Worm (Caenorhabditis elegans): ENCODE measurements around the gene C04B4.6.

The C04B4.6 gene

DNA sequence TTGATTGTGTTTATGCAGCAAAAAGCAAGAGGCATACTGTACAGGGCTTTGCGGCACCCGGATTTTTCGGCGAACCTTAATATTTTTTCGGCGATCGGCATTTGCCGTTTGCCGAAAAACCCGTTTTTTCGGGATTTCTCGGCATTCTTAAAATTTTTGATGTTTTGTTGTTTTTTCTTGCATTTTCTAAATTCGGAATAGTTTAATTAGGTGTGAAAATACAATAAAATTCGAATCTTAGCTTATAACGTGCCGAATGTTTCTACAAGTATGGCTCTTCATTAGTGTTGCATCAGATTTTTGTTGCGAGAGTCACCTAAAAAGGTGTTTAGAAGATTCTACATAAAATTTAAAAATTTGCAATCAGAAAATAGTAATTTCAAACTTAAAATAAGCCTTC, at the start of gene C04B4.6:
Gene C04B4.6, minus strand, starts transcription at position 101 of the 400 bp plus-strand sequence.
- TF ChIP-seq ces-1 (GFP tag; optimal IDR thresholded peaks at IDR 0.05) (no peak), sem-2 (GFP tag; optimal IDR thresholded peaks at IDR 0.05) (no peak), drap-1 (GFP tag; optimal IDR thresholded peaks at IDR 0.05) (no peak), cnd-1 (tag; optimal IDR thresholded peaks at IDR 0.05) (no peak), sptf-1 (tag; optimal IDR thresholded peaks at IDR 0.05) (no peak), M03D4.4 (tag; optimal IDR thresholded peaks at IDR 0.05) (no peak), unc-39 (tag; optimal IDR thresholded peaks at IDR 0.05) (no peak), mab-5 (tag; optimal IDR thresholded peaks at IDR 0.05) (no peak), nhr-28 (tag; optimal IDR thresholded peaks at IDR 0.05) (no peak), nhr-237 (tag; optimal IDR thresholded peaks at IDR 0.05) (no peak), ceh-39 (tag; optimal IDR thresholded peaks at IDR 0.05) (no peak), pha-4 (tag; optimal IDR thresholded peaks at IDR 0.05) (no peak), lin-32 (GFP tag; optimal IDR thresholded peaks at IDR 0.05) (no peak), snpc-4 (tag; optimal IDR thresholded peaks at IDR 0.05) (no peak), mep-1 (tag; optimal IDR thresholded peaks at IDR 0.05) (no peak), nhr-12 (tag; optimal IDR thresholded peaks at IDR 0.05) (no peak), unc-120 (tag; optimal IDR thresholded peaks at IDR 0.05; ENCODE audit: poor library complexity, severe bottlenecking) (no peak), lsy-2 (tag; optimal IDR thresholded peaks at IDR 0.05) (no peak), nhr-2 (tag; optimal IDR thresholded peaks at IDR 0.05) (no peak)

DNA sequence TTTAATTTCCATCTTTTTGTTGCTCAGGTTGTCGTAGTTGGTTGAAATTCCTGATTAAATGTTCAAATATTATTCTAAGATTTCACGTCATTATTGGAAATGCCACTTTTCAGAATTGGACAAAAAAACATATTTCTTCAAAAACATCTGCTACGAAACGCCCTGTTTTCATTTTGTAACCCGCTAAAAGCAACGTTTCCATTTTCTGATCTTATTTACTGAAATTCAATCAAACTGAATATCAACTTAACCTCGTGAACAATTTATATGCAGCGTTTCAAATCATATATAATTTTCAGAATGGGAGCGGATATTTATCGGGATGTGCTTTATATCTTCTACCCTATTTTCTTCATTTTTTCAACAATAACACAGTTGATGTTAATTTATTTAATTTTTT, 48.0 kb upstream of the C04B4.6 start, which contains the start of gene srd-40:
Gene srd-40, plus strand, starts transcription at position 301 of the 400 bp plus-strand sequence.
- TF ChIP-seq lsy-2 (tag; optimal IDR thresholded peaks at IDR 0.05) (no peak), flh-1 (GFP tag; optimal IDR thresholded peaks at IDR 0.05) (no peak), elt-1 (tag; optimal IDR thresholded peaks at IDR 0.05; ENCODE audit: borderline replicate concordance, insufficient read depth) (no peak), nhr-12 (tag; optimal IDR thresholded peaks at IDR 0.05) (no peak), pha-4 (tag; optimal IDR thresholded peaks at IDR 0.05) (no peak), nhr-2 (tag; optimal IDR thresholded peaks at IDR 0.05) (no peak), ceh-43 (GFP tag; optimal IDR thresholded peaks at IDR 0.05) (no peak), ceh-83 (GFP tag; optimal IDR thresholded peaks at IDR 0.05) (no peak), elt-3 (tag; optimal IDR thresholded peaks at IDR 0.05) (no peak), ceh-39 (tag; optimal IDR thresholded peaks at IDR 0.05) (no peak), bed-3 (GFP tag; optimal IDR thresholded peaks at IDR 0.05) (no peak)

DNA sequence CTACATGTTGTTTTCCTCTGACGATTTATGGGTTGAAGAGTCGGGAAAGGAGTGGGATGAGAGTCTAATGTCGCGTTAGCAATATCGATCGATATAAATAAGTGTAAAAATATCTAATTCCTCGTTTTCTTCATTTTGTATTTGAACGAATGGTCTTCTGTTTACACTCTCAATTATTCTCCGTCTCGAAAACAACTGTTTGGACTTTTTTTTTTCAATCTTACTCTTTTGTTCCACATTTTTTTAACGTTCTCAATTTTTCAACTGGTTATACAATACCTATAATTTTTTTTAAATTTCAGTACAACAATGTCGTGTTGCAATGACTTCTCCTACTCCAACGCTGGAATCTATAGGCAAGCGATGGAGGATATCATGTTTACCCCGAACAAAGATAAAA, 45.9 kb upstream of the C04B4.6 start, which contains the start of gene F17A2.13:
Gene F17A2.13, plus strand, starts transcription at position 301 of the 400 bp plus-strand sequence.
- no peak for TF ChIP-seq nhr-237 (tag; optimal IDR thresholded peaks at IDR 0.05)
- no peak for TF ChIP-seq ceh-83 (GFP tag; optimal IDR thresholded peaks at IDR 0.05)
- TF ChIP-seq ceh-39 (tag; optimal IDR thresholded peaks at IDR 0.05) = no peak
- TF ChIP-seq elt-3 (tag; optimal IDR thresholded peaks at IDR 0.05) = no peak
- TF ChIP-seq ces-1 (GFP tag; optimal IDR thresholded peaks at IDR 0.05) = no peak
- TF ChIP-seq bed-3 (GFP tag; optimal IDR thresholded peaks at IDR 0.05) = no peak
- TF ChIP-seq elt-1 (tag; optimal IDR thresholded peaks at IDR 0.05; ENCODE audit: borderline replicate concordance, insufficient read depth) = no peak
- TF ChIP-seq mep-1 (tag; optimal IDR thresholded peaks at IDR 0.05) = no peak
- no peak for TF ChIP-seq mls-2 (tag; optimal IDR thresholded peaks at IDR 0.05)
- no peak for TF ChIP-seq ztf-11 (tag; optimal IDR thresholded peaks at IDR 0.05)
- TF ChIP-seq blmp-1 (tag; optimal IDR thresholded peaks at IDR 0.05) = no peak
- no peak for TF ChIP-seq nhr-28 (tag; optimal IDR thresholded peaks at IDR 0.05)
- no peak for TF ChIP-seq lin-32 (GFP tag; optimal IDR thresholded peaks at IDR 0.05)
- TF ChIP-seq lsy-2 (tag; optimal IDR thresholded peaks at IDR 0.05) = no peak
- TF ChIP-seq tbx-8 (GFP tag; optimal IDR thresholded peaks at IDR 0.05) = no peak

DNA sequence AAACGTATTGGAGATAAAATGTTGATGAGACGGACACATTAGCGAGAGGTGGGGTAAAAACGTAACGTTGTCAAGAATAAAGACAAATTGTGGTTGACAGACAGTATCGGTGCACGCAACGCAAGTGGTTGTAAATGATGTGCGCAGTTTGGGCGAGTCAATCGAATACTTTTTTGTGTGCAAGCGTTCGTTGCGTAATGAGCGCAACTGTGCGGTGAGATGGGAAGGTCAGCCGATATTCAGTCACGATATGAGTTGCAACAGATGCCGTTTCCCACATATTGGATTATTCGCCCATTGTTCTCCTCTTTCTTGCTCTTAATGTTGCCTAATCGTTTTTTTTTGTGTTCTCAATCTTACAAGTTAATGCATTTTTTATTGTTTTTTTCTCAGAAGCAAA, 45.3 kb upstream of the C04B4.6 start, which contains the start of gene ceh-40:
Gene ceh-40, minus strand, starts transcription at position 41 of the 400 bp plus-strand sequence.
- TF ChIP-seq mls-2 (tag; optimal IDR thresholded peaks at IDR 0.05) (no peak), sem-2 (GFP tag; optimal IDR thresholded peaks at IDR 0.05) (no peak), nhr-12 (tag; optimal IDR thresholded peaks at IDR 0.05) (no peak), zip-8 (tag; optimal IDR thresholded peaks at IDR 0.05) (peak; percentile 50), elt-1 (tag; optimal IDR thresholded peaks at IDR 0.05; ENCODE audit: borderline replicate concordance, insufficient read depth) (no peak), blmp-1 (tag; optimal IDR thresholded peaks at IDR 0.05) (no peak), elt-3 (tag; optimal IDR thresholded peaks at IDR 0.05) (no peak), sptf-1 (tag; optimal IDR thresholded peaks at IDR 0.05) (no peak), flh-1 (GFP tag; optimal IDR thresholded peaks at IDR 0.05) (no peak), bed-3 (GFP tag; optimal IDR thresholded peaks at IDR 0.05) (no peak), lin-32 (GFP tag; optimal IDR thresholded peaks at IDR 0.05) (no peak), ces-1 (GFP tag; optimal IDR thresholded peaks at IDR 0.05) (no peak), pha-4 (tag; optimal IDR thresholded peaks at IDR 0.05) (no peak), tbx-8 (GFP tag; optimal IDR thresholded peaks at IDR 0.05) (no peak), lsy-2 (tag; optimal IDR thresholded peaks at IDR 0.05) (no peak), mab-5 (tag; optimal IDR thresholded peaks at IDR 0.05) (no peak), unc-62 (GFP tag; optimal IDR thresholded peaks at IDR 0.05) (peak; percentile 51), snpc-4 (tag; optimal IDR thresholded peaks at IDR 0.05) (no peak), nhr-2 (tag; optimal IDR thresholded peaks at IDR 0.05) (peak; percentile 74), ceh-39 (tag; optimal IDR thresholded peaks at IDR 0.05) (peak; percentile 63), ztf-11 (tag; optimal IDR thresholded peaks at IDR 0.05) (no peak), ceh-43 (GFP tag; optimal IDR thresholded peaks at IDR 0.05) (no peak), cnd-1 (tag; optimal IDR thresholded peaks at IDR 0.05) (peak; percentile 36), ham-2 (GFP tag; optimal IDR thresholded peaks at IDR 0.05) (no peak), M03D4.4 (tag; optimal IDR thresholded peaks at IDR 0.05) (no peak), nhr-76 (tag; optimal IDR thresholded peaks at IDR 0.05) (no peak), ceh-83 (GFP tag; optimal IDR thresholded peaks at IDR 0.05) (no peak), unc-39 (tag; optimal IDR thresholded peaks at IDR 0.05) (no peak)

Data from whole organism, mixed stage, embryonic.